Fruit fly (Drosophila melanogaster) whole organism, pupa: ENCODE data around the gene CG32280.

Experiments used
- CG10348 ChIP-seq: fragments of 200-800 bp; sonication (Bioruptor generic); IDR thresholded peaks from 2 replicates; pipeline ENCODE4 v1.3.6; 2022; ENCODE audit warnings: missing biosample characterization, missing genetic modification characterization
- CG12605 ChIP-seq: fragments of 200-800 bp; sonication (Bioruptor generic); IDR thresholded peaks from 2 replicates; pipeline ENCODE4 v1.3.6; 2022; ENCODE audit warnings: missing biosample characterization, missing genetic modification characterization
- CG13204 ChIP-seq: fragments of 200-800 bp; sonication (Bioruptor generic); optimal IDR thresholded peaks from 2 replicates; lab custom pipeline; 2018; ENCODE audit warnings: missing biosample characterization, mild to moderate bottlenecking, missing genetic modification characterization, moderate library complexity
- CG14655 ChIP-seq: fragments of 200-800 bp; sonication (Bioruptor generic); optimal IDR thresholded peaks from 3 replicates; lab custom pipeline; 2017; ENCODE audit warnings: mild to moderate bottlenecking, missing biosample characterization, missing genetic modification reagents, missing genetic modification characterization
- CG15710 ChIP-seq: fragments of 200-800 bp; sonication (Bioruptor generic); optimal IDR thresholded peaks from 2 replicates; lab custom pipeline; 2018; ENCODE audit warnings: missing biosample characterization, mild to moderate bottlenecking, missing genetic modification characterization, moderate library complexity
- CG17806 ChIP-seq: fragments of 200-800 bp; sonication (Bioruptor generic); optimal IDR thresholded peaks from 2 replicates; lab custom pipeline; 2018; ENCODE audit warnings: missing biosample characterization, mild to moderate bottlenecking, missing genetic modification characterization, moderate library complexity
- CG32121 ChIP-seq: fragments of 200-800 bp; sonication (Bioruptor generic); IDR thresholded peaks from 2 replicates; pipeline ENCODE4 v1.3.6; 2022; ENCODE audit warnings: missing biosample characterization, missing genetic modification characterization
- CG34367 ChIP-seq: fragments of 200-800 bp; sonication (Bioruptor generic); optimal IDR thresholded peaks from 2 replicates; lab custom pipeline; 2018; ENCODE audit warnings: missing biosample characterization, mild to moderate bottlenecking, missing genetic modification characterization
- CG4496 ChIP-seq: fragments of 200-800 bp; sonication (Bioruptor generic); IDR thresholded peaks from 3 replicates; pipeline ENCODE4 v1.3.6; 2022; ENCODE audit warnings: missing biosample characterization, missing genetic modification characterization
- CG8159 ChIP-seq: fragments of 200-800 bp; sonication (Bioruptor generic); optimal IDR thresholded peaks from 3 replicates; lab custom pipeline; 2018; ENCODE audit warnings: missing biosample characterization, mild to moderate bottlenecking, missing genetic modification characterization, moderate library complexity
- CG8301 ChIP-seq: fragments of 200-800 bp; sonication (Bioruptor generic); optimal IDR thresholded peaks from 2 replicates; lab custom pipeline; 2018; ENCODE audit warnings: missing biosample characterization, mild to moderate bottlenecking, missing genetic modification characterization
- CG9948 ChIP-seq: fragments of 200-800 bp; sonication (Bioruptor generic); optimal IDR thresholded peaks from 2 replicates; lab custom pipeline; 2018; ENCODE audit warnings: missing biosample characterization, mild to moderate bottlenecking, missing genetic modification characterization, moderate library complexity
- D1 ChIP-seq: fragments of 200-800 bp; sonication (Bioruptor generic); optimal IDR thresholded peaks from 2 replicates; lab custom pipeline; 2018; ENCODE audit warnings: missing biosample characterization, mild to moderate bottlenecking, missing genetic modification characterization, moderate library complexity
- EcR ChIP-seq: fragments of 200-800 bp; sonication (Bioruptor generic); optimal IDR thresholded peaks from 3 replicates; lab custom pipeline; 2019; ENCODE audit warnings: missing biosample characterization, missing genetic modification characterization, mild to moderate bottlenecking, moderate library complexity, missing genetic modification reagents
- Ets98B ChIP-seq: fragments of 200-800 bp; sonication (Bioruptor generic); IDR thresholded peaks from 2 replicates; pipeline ENCODE4 v1.3.6; 2022; ENCODE audit warnings: missing biosample characterization, missing genetic modification characterization
- Pif1A ChIP-seq: fragments of 200-800 bp; sonication (Bioruptor generic); optimal IDR thresholded peaks from 3 replicates; lab custom pipeline; 2016; ENCODE audit warnings: missing biosample characterization, missing genetic modification characterization
- Pif1B ChIP-seq: fragments of 200-800 bp; sonication (Bioruptor generic); optimal IDR thresholded peaks from 3 replicates; lab custom pipeline; 2016; ENCODE audit warnings: missing biosample characterization, missing genetic modification characterization
- Snoo ChIP-seq: fragments of 200-800 bp; sonication (Bioruptor generic); optimal IDR thresholded peaks from 3 replicates; lab custom pipeline; 2017; ENCODE audit warnings: missing biosample characterization, mild to moderate bottlenecking, missing genetic modification characterization, inconsistent platforms
- fd96Ca ChIP-seq: fragments of 200-800 bp; sonication (Bioruptor generic); IDR thresholded peaks from 3 replicates; pipeline ENCODE4 v1.3.6; 2022; ENCODE audit warnings: missing biosample characterization, missing genetic modification characterization
- gl ChIP-seq: fragments of 200-800 bp; sonication (Bioruptor generic); optimal IDR thresholded peaks from 2 replicates; lab custom pipeline; 2018; ENCODE audit warnings: missing biosample characterization, mild to moderate bottlenecking, missing genetic modification characterization
- rn ChIP-seq: fragments of 200-800 bp; sonication (Bioruptor generic); IDR thresholded peaks from 2 replicates; pipeline ENCODE4 v1.3.6; 2022; ENCODE audit warnings: missing biosample characterization, missing genetic modification characterization

CG32280 gene

DNA sequence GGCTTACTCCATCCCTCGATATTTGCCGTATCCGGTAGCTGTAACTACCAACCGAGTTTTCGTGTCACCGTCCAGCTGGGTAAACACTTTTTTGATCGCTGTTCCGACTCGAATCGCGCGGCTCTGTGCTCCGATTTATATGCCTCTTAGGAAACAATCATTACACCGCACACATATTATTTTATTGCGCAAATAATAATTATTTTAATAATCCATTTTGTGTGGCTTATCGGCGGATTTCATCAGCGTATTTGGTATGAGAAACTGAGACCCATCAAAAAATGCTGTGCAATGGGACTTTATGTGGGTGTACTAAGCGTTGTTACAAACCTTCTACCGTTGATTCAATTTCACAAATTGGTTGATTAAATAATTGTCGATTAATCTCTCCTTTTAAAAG, 38.1 kb downstream of the CG32280 start, which contains the start of gene CG32271:
TSS of gene CG32271 (minus strand) at position 101 of the 400 bp plus-strand sequence.
- TF ChIP-seq CG32121 (no peak), CG8159 (tag; lab: Kevin White, UChicago) (no peak), rn (no peak), CG14655 (no peak)

DNA sequence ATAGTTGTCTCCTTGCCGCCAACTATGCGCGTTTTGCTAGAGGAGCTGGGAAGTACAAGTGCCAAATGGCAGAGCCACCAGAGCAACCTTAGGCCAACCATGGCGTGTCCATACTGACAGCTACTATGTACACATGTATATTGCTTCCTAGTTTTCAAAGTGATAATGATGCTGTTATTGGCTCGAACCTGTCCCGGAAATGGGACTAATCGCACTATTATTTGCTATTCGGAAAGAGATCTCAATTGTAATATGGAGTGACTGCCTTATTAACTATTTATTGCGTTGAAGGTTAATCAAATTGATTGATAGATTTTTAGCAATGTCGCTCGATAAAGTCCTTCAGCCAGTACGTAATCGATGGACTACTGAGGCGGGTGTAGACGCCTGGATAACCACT, 39.4 kb downstream of the CG32280 start, which contains the start of gene CG33159:
TSS of gene CG33159 (minus strand) at position 101 of the 400 bp plus-strand sequence.
- TF ChIP-seq CG10348 (GFP tag; lab: Robert Waterston, UW): no peak
- TF ChIP-seq CG8159 (tag; lab: Kevin White, UChicago): no peak
- TF ChIP-seq D1 (tag; lab: Kevin White, UChicago): no peak
- TF ChIP-seq Pif1A (GFP tag; lab: Kevin White, UChicago): no peak
- TF ChIP-seq EcR (GFP tag; lab: Kevin White, UChicago): no peak
- TF ChIP-seq Pif1B: no peak
- no peak for TF ChIP-seq rn
- TF ChIP-seq CG4496 (GFP tag; lab: Robert Waterston, UW): no peak
- TF ChIP-seq CG12605 (GFP tag; lab: Robert Waterston, UW): no peak
- TF ChIP-seq CG17806: no peak
- TF ChIP-seq CG14655: no peak
- TF ChIP-seq Ets98B: no peak
- TF ChIP-seq Snoo (tag; lab: Kevin White, UChicago): no peak

DNA sequence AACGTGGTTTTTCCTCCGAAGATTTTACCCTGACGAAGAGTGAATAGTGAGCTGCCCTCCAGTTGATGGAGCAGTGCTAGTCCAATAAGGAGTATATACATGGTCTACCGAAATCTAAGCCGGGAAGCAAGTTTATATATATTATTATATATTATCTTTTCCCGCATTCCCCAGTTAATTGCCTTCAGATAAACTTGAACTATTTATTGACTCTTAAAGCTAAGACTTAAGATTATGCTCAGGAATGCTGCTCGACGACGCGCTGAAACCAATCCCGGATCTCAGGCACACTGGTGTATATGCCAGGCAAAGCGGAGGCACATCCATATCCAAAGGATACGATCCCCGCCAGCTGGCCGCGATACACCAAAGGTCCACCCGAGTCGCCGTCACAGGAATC, 40.4 kb downstream of the CG32280 start, which contains the start of gene CG32277:
TSS of gene CG32277 (minus strand) at position 101 of the 400 bp plus-strand sequence.
- TF ChIP-seq Snoo (tag; lab: Kevin White, UChicago) (no peak), CG34367 (tag; lab: Kevin White, UChicago) (no peak), CG13204 (GFP tag; lab: Kevin White, UChicago) (no peak), Pif1A (GFP tag; lab: Kevin White, UChicago) (no peak), gl (tag; lab: Kevin White, UChicago) (no peak), D1 (tag; lab: Kevin White, UChicago) (no peak), EcR (GFP tag; lab: Kevin White, UChicago) (no peak), Pif1B (no peak), CG9948 (tag; lab: Kevin White, UChicago) (no peak), CG14655 (no peak), CG15710 (tag; lab: Kevin White, UChicago) (no peak), fd96Ca (GFP tag; lab: Robert Waterston, UW) (no peak), CG8301 (tag; lab: Kevin White, UChicago) (no peak), CG17806 (no peak), CG12605 (GFP tag; lab: Robert Waterston, UW) (no peak), CG32121 (no peak)
- TF ChIP-seq, all 21 proteins: peak for 0

DNA sequence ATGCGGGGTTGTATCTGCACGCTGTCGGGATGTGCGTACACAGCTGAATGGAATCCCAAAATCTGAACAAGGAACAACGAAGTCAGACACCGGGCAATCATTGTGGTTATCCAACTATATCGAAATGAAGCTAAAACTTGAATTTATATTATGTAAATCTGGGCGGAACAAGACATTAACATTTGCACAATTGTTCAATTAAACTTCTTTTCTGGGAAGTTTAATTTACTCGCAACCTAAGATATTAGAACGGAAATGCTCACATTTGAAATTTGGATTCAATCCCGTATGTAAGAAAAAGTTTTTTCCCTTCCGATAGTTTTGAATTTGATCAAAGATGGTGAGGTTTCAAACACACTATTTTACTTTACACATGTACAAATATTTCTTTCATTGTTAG, 41.3 kb downstream of the CG32280 start, which contains the start of gene CG33160:
TSS of gene CG33160 (minus strand) at position 101 of the 400 bp plus-strand sequence.
- TF ChIP-seq D1 (tag; lab: Kevin White, UChicago) (no peak), Pif1A (GFP tag; lab: Kevin White, UChicago) (no peak), CG12605 (GFP tag; lab: Robert Waterston, UW) (no peak), Ets98B (no peak), Pif1B (no peak)
- TF ChIP-seq, all 21 proteins: peak for 0

DNA sequence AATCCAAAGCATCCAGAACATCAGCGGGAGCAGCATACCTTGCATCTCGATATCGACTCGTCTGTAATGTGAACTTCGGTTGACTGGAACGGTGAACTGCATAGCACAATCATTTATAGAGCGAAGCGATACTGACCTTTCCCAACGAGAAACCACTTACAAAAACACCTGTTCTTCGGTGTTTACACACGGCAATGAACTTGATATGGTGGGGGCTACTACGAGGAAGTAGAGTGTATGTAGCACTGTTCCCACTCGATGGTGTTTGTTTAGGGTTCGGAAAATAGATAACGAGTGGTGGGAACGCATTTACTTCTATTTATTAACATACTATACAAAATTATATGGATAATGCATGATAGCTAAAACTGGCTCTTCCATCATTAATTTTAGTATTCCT, 43.9 kb downstream of the CG32280 start, which contains the start of the genes CG32269 and CG32270:
TSS of gene CG32269 (minus strand) at position 91 of the 400 bp plus-strand sequence.
TSS of gene CG32270 (minus strand) at position 91 of the 400 bp plus-strand sequence.
- TF ChIP-seq Ets98B (no peak), CG9948 (tag; lab: Kevin White, UChicago) (no peak), D1 (tag; lab: Kevin White, UChicago) (no peak), EcR (GFP tag; lab: Kevin White, UChicago) (no peak), rn (no peak), CG17806 (no peak), CG12605 (GFP tag; lab: Robert Waterston, UW) (no peak), CG34367 (tag; lab: Kevin White, UChicago) (no peak), Snoo (tag; lab: Kevin White, UChicago) (no peak), gl (tag; lab: Kevin White, UChicago) (no peak)
- TF ChIP-seq, all 21 proteins: peak for 0
